Fruit fly (Drosophila melanogaster) whole organism, embryonic: ENCODE measurements around the gene CG33947.

Source experiments
- Atf3 ChIP-seq: fragments of 200-800 bp; sonication (Bioruptor generic); optimal IDR thresholded peaks from 3 replicates; lab custom pipeline; 2016; ENCODE audit warnings: missing biosample characterization, missing genetic modification characterization
- Atf6 ChIP-seq: fragments of 200-800 bp; sonication (Bioruptor generic); IDR thresholded peaks from 2 replicates; pipeline ENCODE4 v1.3.6; 2022; ENCODE audit warnings: missing biosample characterization, missing genetic modification characterization
- CG10209 ChIP-seq: fragments of 200-800 bp; sonication (Bioruptor generic); optimal IDR thresholded peaks from 3 replicates; lab custom pipeline; 2017; ENCODE audit warnings: missing biosample characterization, mild to moderate bottlenecking, missing genetic modification characterization, missing genetic modification reagents
- CG10543 ChIP-seq: fragments of 200-800 bp; sonication (Bioruptor generic); optimal IDR thresholded peaks from 3 replicates; lab custom pipeline; 2017; ENCODE audit warnings: missing biosample characterization, mild to moderate bottlenecking, missing genetic modification characterization, moderate library complexity
- CG12104 ChIP-seq: fragments of 200-800 bp; sonication (Bioruptor generic); optimal IDR thresholded peaks from 3 replicates; lab custom pipeline; 2016; ENCODE audit warnings: missing biosample characterization, missing genetic modification characterization
- CG12391 ChIP-seq: fragments of 200-800 bp; sonication (Bioruptor generic); optimal IDR thresholded peaks from 3 replicates; lab custom pipeline; 2018; ENCODE audit warnings: missing biosample characterization, mild to moderate bottlenecking, missing genetic modification characterization, moderate library complexity
- CG13296 ChIP-seq: fragments of 200-800 bp; sonication (Bioruptor generic); optimal IDR thresholded peaks from 3 replicates; lab custom pipeline; 2018; ENCODE audit warnings: missing biosample characterization, mild to moderate bottlenecking, missing genetic modification characterization
- CG14014 ChIP-seq: fragments of 200-800 bp; sonication (Bioruptor generic); IDR thresholded peaks from 2 replicates; pipeline ENCODE4 v1.3.6; 2022; ENCODE audit warnings: missing biosample characterization, missing genetic modification characterization
- CG15011 ChIP-seq: fragments of 200-800 bp; sonication (Bioruptor generic); optimal IDR thresholded peaks from 3 replicates; lab custom pipeline; 2018; ENCODE audit warnings: missing biosample characterization, mild to moderate bottlenecking, missing genetic modification characterization
- CG16815 ChIP-seq: fragments of 200-800 bp; sonication (Bioruptor generic); optimal IDR thresholded peaks from 3 replicates; lab custom pipeline; 2017; ENCODE audit warnings: missing biosample characterization, mild to moderate bottlenecking, missing genetic modification characterization
- CG18764 ChIP-seq: fragments of 200-800 bp; sonication (Bioruptor generic); optimal IDR thresholded peaks from 3 replicates; lab custom pipeline; 2016; ENCODE audit warnings: missing biosample characterization, missing genetic modification characterization
- CG30431 ChIP-seq: fragments of 200-800 bp; sonication (Bioruptor generic); optimal IDR thresholded peaks from 2 replicates; lab custom pipeline; 2017; ENCODE audit warnings: missing biosample characterization, missing genetic modification characterization
- CG3065 ChIP-seq: fragments of 200-800 bp; sonication (Bioruptor generic); optimal IDR thresholded peaks from 2 replicates; lab custom pipeline; 2016; ENCODE audit warnings: missing biosample characterization, missing genetic modification characterization
- CG31365 ChIP-seq: fragments of 200-800 bp; sonication (Bioruptor generic); optimal IDR thresholded peaks from 2 replicates; lab custom pipeline; 2018; ENCODE audit warnings: missing biosample characterization, mild to moderate bottlenecking, missing genetic modification characterization
- CG4328 ChIP-seq: fragments of 200-800 bp; sonication (Bioruptor generic); optimal IDR thresholded peaks from 3 replicates; lab custom pipeline; 2017; ENCODE audit warnings: missing biosample characterization, missing genetic modification reagents, missing genetic modification characterization
- CG4404 ChIP-seq: fragments of 200-800 bp; sonication (Bioruptor generic); IDR thresholded peaks from 2 replicates; pipeline ENCODE4 v1.3.6; 2022; ENCODE audit warnings: missing biosample characterization, missing genetic modification characterization
- CG9215 ChIP-seq: fragments of 200-800 bp; sonication (Bioruptor generic); IDR thresholded peaks from 2 replicates; pipeline ENCODE4 v1.3.6; 2022; ENCODE audit warnings: missing biosample characterization, missing genetic modification characterization
- CTCF ChIP-seq: fragments of 200-800 bp; sonication (Bioruptor generic); optimal IDR thresholded peaks from 2 replicates; lab custom pipeline; 2017; ENCODE audit warnings: missing biosample characterization, mild to moderate bottlenecking, missing genetic modification characterization, moderate library complexity
- Camta ChIP-seq: fragments of 200-800 bp; sonication (Bioruptor generic); optimal IDR thresholded peaks from 2 replicates; lab custom pipeline; 2016; ENCODE audit warnings: missing biosample characterization, missing genetic modification characterization
- Chrac-16 ChIP-seq: fragments of 200-800 bp; sonication (Bioruptor generic); optimal IDR thresholded peaks from 3 replicates; lab custom pipeline; 2016; ENCODE audit warnings: missing biosample characterization, missing genetic modification characterization
- Dip2 ChIP-seq: fragments of 200-800 bp; sonication (Bioruptor generic); IDR thresholded peaks from 2 replicates; pipeline ENCODE4 v1.3.6; 2022; ENCODE audit warnings: missing biosample characterization, missing genetic modification characterization
- Elba2 ChIP-seq: fragments of 200-800 bp; sonication (Bioruptor generic); optimal IDR thresholded peaks from 3 replicates; lab custom pipeline; 2016; ENCODE audit warnings: missing biosample characterization, missing genetic modification characterization
- Ets97D ChIP-seq: fragments of 200-800 bp; sonication (Bioruptor generic); optimal IDR thresholded peaks from 3 replicates; lab custom pipeline; 2016; ENCODE audit warnings: missing biosample characterization, missing genetic modification characterization
- HmgD ChIP-seq: fragments of 200-800 bp; sonication (Bioruptor generic); optimal IDR thresholded peaks from 3 replicates; lab custom pipeline; 2016; ENCODE audit warnings: missing biosample characterization, missing genetic modification characterization
- Hr3 ChIP-seq: fragments of 200-800 bp; sonication (Bioruptor generic); optimal IDR thresholded peaks from 3 replicates; lab custom pipeline; 2016; ENCODE audit warnings: missing biosample characterization, missing genetic modification characterization
- Hsf ChIP-seq: fragments of 200-800 bp; sonication (Bioruptor generic); optimal IDR thresholded peaks from 3 replicates; lab custom pipeline; 2016; ENCODE audit warnings: missing biosample characterization, missing genetic modification characterization
- MBD-R2 ChIP-seq: fragments of 200-800 bp; sonication (Bioruptor generic); IDR thresholded peaks from 2 replicates; pipeline ENCODE4 v1.3.6; 2022; ENCODE audit warnings: missing biosample characterization, missing genetic modification characterization
- Med ChIP-seq: fragments of 200-800 bp; sonication (Bioruptor generic); peaks from one replicate; lab custom pipeline; 2016; ENCODE audit warnings: missing biosample characterization, missing genetic modification characterization, mild to moderate bottlenecking, inconsistent platforms, moderate library complexity
- Meics ChIP-seq: fragments of 200-800 bp; sonication (Bioruptor generic); optimal IDR thresholded peaks from 2 replicates; lab custom pipeline; 2017; ENCODE audit warnings: missing biosample characterization, mild to moderate bottlenecking, missing genetic modification characterization
- PHDP ChIP-seq: fragments of 200-800 bp; sonication (Bioruptor generic); optimal IDR thresholded peaks from 3 replicates; lab custom pipeline; 2018; ENCODE audit warnings: missing biosample characterization, mild to moderate bottlenecking, missing genetic modification characterization, moderate library complexity
- Vsx1 ChIP-seq: fragments of 200-800 bp; sonication (Bioruptor generic); optimal IDR thresholded peaks from 2 replicates; lab custom pipeline; 2017; ENCODE audit warnings: missing biosample characterization, mild to moderate bottlenecking, missing genetic modification characterization, missing genetic modification reagents
- Xrp1 ChIP-seq: fragments of 200-800 bp; sonication (Bioruptor generic); IDR thresholded peaks from 2 replicates; pipeline ENCODE4 v1.3.6; 2022; ENCODE audit warnings: missing biosample characterization, missing genetic modification characterization
- YL-1 ChIP-seq: fragments of 200-800 bp; sonication (Bioruptor generic); optimal IDR thresholded peaks from 3 replicates; lab custom pipeline; 2017; ENCODE audit warnings: missing biosample characterization, mild to moderate bottlenecking, missing genetic modification characterization
- abd-A ChIP-seq: fragments of 200-800 bp; sonication (Bioruptor generic); optimal IDR thresholded peaks from 3 replicates; lab custom pipeline; 2019; ENCODE audit warnings: missing biosample characterization, mild to moderate bottlenecking, missing genetic modification characterization, moderate library complexity
- ara ChIP-seq: fragments of 200-800 bp; sonication (Bioruptor generic); IDR thresholded peaks from 2 replicates; pipeline ENCODE4 v1.3.6; 2022; ENCODE audit warnings: missing biosample characterization, missing genetic modification characterization
- bcd ChIP-seq: fragments of 200-800 bp; sonication (Bioruptor generic); optimal IDR thresholded peaks from 2 replicates; lab custom pipeline; 2017; ENCODE audit warnings: missing biosample characterization, mild to moderate bottlenecking, missing genetic modification characterization
- chif ChIP-seq, 2 experiments: fragments of 200-800 bp; sonication (Bioruptor generic); optimal IDR thresholded peaks; 3 replicates each; lab custom pipeline; 2016; ENCODE audit warnings: missing biosample characterization in 2 of 2, missing genetic modification characterization in 2 of 2
- fd102C ChIP-seq: fragments of 200-800 bp; sonication (Bioruptor generic); optimal IDR thresholded peaks from 2 replicates; lab custom pipeline; 2018; ENCODE audit warnings: missing biosample characterization, mild to moderate bottlenecking, missing genetic modification characterization, moderate library complexity
- gsb ChIP-seq: fragments of 200-800 bp; sonication (Bioruptor generic); IDR thresholded peaks from 2 replicates; pipeline ENCODE4 v1.3.6; 2022; ENCODE audit warnings: missing biosample characterization, missing genetic modification characterization
- kni ChIP-seq: fragments of 200-800 bp; sonication (Bioruptor generic); optimal IDR thresholded peaks from 3 replicates; lab custom pipeline; 2017; ENCODE audit warnings: mild to moderate bottlenecking, missing biosample characterization, missing genetic modification reagents, missing genetic modification characterization
- mirr ChIP-seq: fragments of 200-800 bp; sonication (Bioruptor generic); optimal IDR thresholded peaks from 3 replicates; lab custom pipeline; 2018; ENCODE audit warnings: missing biosample characterization, mild to moderate bottlenecking, missing genetic modification characterization
- mld ChIP-seq: fragments of 200-800 bp; sonication (Bioruptor generic); IDR thresholded peaks from 3 replicates; pipeline ENCODE4 v1.3.6; 2022; ENCODE audit warnings: missing biosample characterization, missing genetic modification characterization; ENCODE audit not compliant: partially characterized antibody
- nerfin-2 ChIP-seq: fragments of 200-800 bp; sonication (Bioruptor generic); IDR thresholded peaks from 2 replicates; pipeline ENCODE4 v1.3.6; 2022; ENCODE audit warnings: missing biosample characterization, missing genetic modification characterization; ENCODE audit not compliant: partially characterized antibody
- pfk ChIP-seq: fragments of 200-800 bp; sonication (Bioruptor generic); optimal IDR thresholded peaks from 2 replicates; lab custom pipeline; 2018; ENCODE audit warnings: missing biosample characterization, mild to moderate bottlenecking, missing genetic modification characterization, moderate library complexity
- phol ChIP-seq: fragments of 200-800 bp; sonication (Bioruptor generic); optimal IDR thresholded peaks from 3 replicates; lab custom pipeline; 2018; ENCODE audit warnings: missing biosample characterization, mild to moderate bottlenecking, missing genetic modification characterization, moderate library complexity
- pum ChIP-seq: fragments of 200-800 bp; sonication (Bioruptor generic); optimal IDR thresholded peaks from 2 replicates; lab custom pipeline; 2016; ENCODE audit warnings: missing biosample characterization, missing genetic modification characterization
- rib ChIP-seq: fragments of 200-800 bp; sonication (Bioruptor generic); IDR thresholded peaks from 2 replicates; pipeline ENCODE4 v1.3.6; 2022; ENCODE audit warnings: missing biosample characterization, missing genetic modification characterization
- sens-2 ChIP-seq: fragments of 200-800 bp; sonication (Bioruptor generic); IDR thresholded peaks from 2 replicates; pipeline ENCODE4 v1.3.6; 2022; ENCODE audit warnings: missing biosample characterization, missing genetic modification characterization
- sim ChIP-seq: fragments of 200-800 bp; sonication (Bioruptor generic); IDR thresholded peaks from 2 replicates; pipeline ENCODE4 v1.3.6; 2022; ENCODE audit warnings: missing biosample characterization, missing genetic modification characterization
- so ChIP-seq: fragments of 200-800 bp; sonication (Bioruptor generic); IDR thresholded peaks from 3 replicates; pipeline ENCODE4 v1.3.6; 2022; ENCODE audit warnings: missing biosample characterization, missing genetic modification characterization
- sr ChIP-seq: fragments of 200-800 bp; sonication (Bioruptor generic); IDR thresholded peaks from 3 replicates; pipeline ENCODE4 v1.3.6; 2022; ENCODE audit warnings: missing biosample characterization, missing genetic modification characterization
- zfh2 ChIP-seq: fragments of 200-800 bp; sonication (Bioruptor generic); optimal IDR thresholded peaks from 2 replicates; lab custom pipeline; 2016; ENCODE audit warnings: missing biosample characterization, missing genetic modification characterization

The CG33947 gene

dm6 chr3L:11047877-11048276 lies 48.4 kb upstream of the CG33947 start (continued):
- TF ChIP-seq Hsf (GFP tag; lab: Kevin White, UChicago) (peak; percentile 83), CG4404 (no peak; the same call in 1 of the 2 replicates), Xrp1 (GFP tag; lab: Robert Waterston, UW) (peak; percentile 73), sr (GFP tag; lab: Robert Waterston, UW) (peak; percentile 82; the same call in 2 of the 3 replicates), pfk (GFP tag; lab: Kevin White, UChicago) (peak; percentile 17), ara (GFP tag; lab: Robert Waterston, UW) (peak; percentile 55; the same call in 1 of the 2 replicates), CG3065 (GFP tag; lab: Kevin White, UChicago) (peak; percentile 69), CG12104 (GFP tag; lab: Kevin White, UChicago) (peak; percentile 57), phol (peak; percentile 55), Camta (GFP tag; lab: Kevin White, UChicago) (peak; percentile 76), Atf6 (GFP tag; lab: Robert Waterston, UW) (peak; percentile 67), Hr3 (peak; percentile 76), CG16815 (GFP tag; lab: Kevin White, UChicago) (peak; percentile 49), CG15011 (GFP tag; lab: Kevin White, UChicago) (peak; percentile 16), Elba2 (GFP tag; lab: Kevin White, UChicago) (peak; percentile 80), CG31365 (tag; lab: Kevin White, UChicago) (peak; percentile 59), mirr (GFP tag; lab: Kevin White, UChicago) (peak; percentile 74), Ets97D (GFP tag; lab: Kevin White, UChicago) (peak; percentile 36), bcd (peak; percentile 74), mld (GFP tag; lab: Robert Waterston, UW) (no peak), sim (GFP tag; lab: Robert Waterston, UW) (no peak), Med (GFP tag; lab: Kevin White, UChicago) (peak; percentile 98), sens-2 (GFP tag; lab: Robert Waterston, UW) (peak; percentile 76), YL-1 (GFP tag; lab: Kevin White, UChicago) (peak; percentile 12), chif (GFP tag; optimal IDR thresholded peaks at IDR 0.05; lab: Kevin White, UChicago) (peak; percentile 60 to 90), abd-A (tag; lab: Kevin White, UChicago) (no peak), MBD-R2 (peak; percentile 30; the same call in 1 of the 2 replicates), CG30431 (GFP tag; lab: Kevin White, UChicago) (peak; percentile 71), CG9215 (GFP tag; lab: Robert Waterston, UW) (peak; percentile 65; the same call in 1 of the 2 replicates), fd102C (GFP tag; lab: Kevin White, UChicago) (peak; percentile 56), gsb (GFP tag; lab: Robert Waterston, UW) (peak; percentile 68), CG12391 (tag; lab: Kevin White, UChicago) (peak; percentile 50), pum (GFP tag; lab: Kevin White, UChicago) (peak; percentile 83), Vsx1 (peak; percentile 83), PHDP (tag; lab: Kevin White, UChicago) (peak; percentile 62), HmgD (peak; percentile 83), CTCF (GFP tag; lab: Kevin White, UChicago) (peak; percentile 99), nerfin-2 (GFP tag; lab: Robert Waterston, UW) (peak; percentile 38; the same call in 1 of the 2 replicates), zfh2 (no peak), CG10543 (GFP tag; lab: Kevin White, UChicago) (peak; percentile 64), CG18764 (GFP tag; lab: Kevin White, UChicago) (peak; percentile 59), Meics (peak; percentile 81), CG14014 (peak; percentile 66; the same call in 1 of the 2 replicates), Dip2 (GFP tag; lab: Robert Waterston, UW) (no peak), Atf3 (peak; percentile 73), Chrac-16 (GFP tag; lab: Kevin White, UChicago) (peak; percentile 88), CG10209 (GFP tag; lab: Kevin White, UChicago) (peak; percentile 57), rib (GFP tag; lab: Robert Waterston, UW) (no peak), CG13296 (GFP tag; lab: Kevin White, UChicago) (peak; percentile 4), CG4328 (peak; percentile 66), so (GFP tag; lab: Robert Waterston, UW) (0 out of 3 replicates have a peak, but pooled peaks have one; percentile 42), kni (GFP tag; lab: Kevin White, UChicago) (no peak)
